Worm (Caenorhabditis elegans): ENCODE data around the gene aqp-5.

DNA sequence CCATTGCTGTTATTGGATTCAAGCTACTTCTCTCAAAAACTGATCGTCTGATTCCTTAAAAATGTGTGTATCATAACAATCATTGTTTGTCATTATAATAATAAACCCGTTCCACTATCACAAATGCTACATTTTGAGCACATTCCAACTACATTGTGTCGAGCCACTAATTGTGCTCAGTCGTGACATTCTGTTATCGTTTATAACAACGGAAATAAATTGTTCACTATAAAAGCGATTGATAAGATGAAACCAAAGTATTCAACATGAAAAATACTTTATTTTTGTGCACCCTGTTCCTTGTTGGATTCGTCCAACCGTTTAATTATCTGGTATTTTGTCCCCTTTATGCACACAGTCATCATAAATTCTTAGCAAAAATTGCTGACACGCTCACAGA is 1.6 kb downstream of the aqp-5 start, which contains the start of gene ugt-33:
- no peak for TF ChIP-seq ref-1 (GFP tag; conservative IDR thresholded peaks at IDR 0.05)
- TF ChIP-seq ztf-23 (GFP tag; IDR thresholded peaks at IDR 0.05) = no peak
- no peak for TF ChIP-seq tab-1 (GFP tag; IDR thresholded peaks at IDR 0.05)
- TF ChIP-seq T22C8.4 (GFP tag; IDR thresholded peaks at IDR 0.05) = no peak
- no peak for TF ChIP-seq flt-1 (GFP tag; IDR thresholded peaks at IDR 0.05)
- TF ChIP-seq klf-2 (GFP tag; conservative IDR thresholded peaks at IDR 0.05) = no peak
